Worm (Caenorhabditis elegans): ENCODE data around the gene C40H1.9.

DNA sequence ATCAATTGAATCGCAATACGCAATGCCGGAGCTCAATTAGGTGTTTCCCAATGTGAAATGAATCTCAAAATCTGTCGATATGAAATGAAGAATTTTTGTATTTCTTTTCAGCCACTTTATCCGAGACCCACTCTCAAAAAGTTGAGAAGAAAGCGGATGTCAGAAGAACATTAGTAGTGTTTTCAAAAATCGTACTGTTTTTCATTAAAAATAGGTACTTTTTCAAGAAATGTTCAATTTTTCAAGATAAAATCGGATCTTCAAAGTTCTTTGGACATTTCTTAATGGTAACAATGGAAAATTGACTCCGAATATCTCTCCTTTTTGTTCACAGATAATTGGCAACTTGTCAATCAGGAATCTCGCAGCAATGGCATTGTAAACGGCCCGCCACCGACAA is 41.5 kb downstream of the C40H1.9 start, which contains the start of gene flp-25:
- TF ChIP-seq aly-2 (tag; optimal IDR thresholded peaks at IDR 0.05) (no peak), pqm-1 (tag; optimal IDR thresholded peaks at IDR 0.05) (no peak), ama-1 (optimal IDR thresholded peaks at IDR 0.05) (no peak), fos-1 (tag; optimal IDR thresholded peaks at IDR 0.05) (no peak), ztf-4 (tag; optimal IDR thresholded peaks at IDR 0.05) (no peak), zag-1 (tag; optimal IDR thresholded peaks at IDR 0.05) (no peak)

Data from whole organism, L3 larva.